Fruit fly (Drosophila melanogaster) S2 (cell line): ENCODE data around the gene CG13097.

Experiments used
- CG8478 ChIP-seq: fragments of >200 bp; optimal IDR thresholded peaks from 2 replicates; lab custom pipeline; 2018
- CTCF ChIP-seq, 2 experiments: fragments of >200 bp; optimal IDR thresholded peaks; 2 replicates each; lab custom pipeline; 2018

DNA sequence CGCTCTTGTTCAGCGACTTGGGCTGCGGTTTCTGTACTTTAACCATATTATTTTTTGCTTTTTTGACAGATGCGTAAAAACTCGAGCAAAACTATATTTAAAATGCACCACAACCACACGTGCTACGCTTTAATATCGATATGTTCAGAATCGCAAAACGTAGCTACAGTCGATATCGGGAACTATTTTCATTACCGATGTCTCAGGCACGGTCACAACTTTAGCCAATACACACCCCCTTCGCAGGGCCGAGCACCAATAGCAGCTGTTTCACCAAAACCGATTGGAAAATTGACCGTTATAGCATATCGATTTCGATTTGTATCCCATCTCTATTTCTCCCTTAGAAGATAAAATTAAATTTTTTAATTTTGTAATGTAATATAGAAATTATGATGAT, 2.9 kb downstream of the CG13097 start, which contains the start of gene CG13096:
- TF ChIP-seq CTCF (optimal IDR thresholded peaks at IDR 0.05; lab: Kevin White, UChicago), result peak; percentile 63 to 66
- no peak for TF ChIP-seq CG8478 (lab: Kevin White, UChicago)
